Fruit fly (Drosophila melanogaster) whole organism, pupa: ENCODE results near the gene Mgat4a.

Experiments used
- CG15710 ChIP-seq: fragments of 200-800 bp; sonication (Bioruptor generic); optimal IDR thresholded peaks from 2 replicates; lab custom pipeline; 2018; ENCODE audit warnings: missing biosample characterization, mild to moderate bottlenecking, missing genetic modification characterization, moderate library complexity
- CG17806 ChIP-seq: fragments of 200-800 bp; sonication (Bioruptor generic); optimal IDR thresholded peaks from 2 replicates; lab custom pipeline; 2018; ENCODE audit warnings: missing biosample characterization, mild to moderate bottlenecking, missing genetic modification characterization, moderate library complexity
- CG4496 ChIP-seq: fragments of 200-800 bp; sonication (Bioruptor generic); IDR thresholded peaks from 3 replicates; pipeline ENCODE4 v1.3.6; 2022; ENCODE audit warnings: missing biosample characterization, missing genetic modification characterization
- D1 ChIP-seq: fragments of 200-800 bp; sonication (Bioruptor generic); optimal IDR thresholded peaks from 2 replicates; lab custom pipeline; 2018; ENCODE audit warnings: missing biosample characterization, mild to moderate bottlenecking, missing genetic modification characterization, moderate library complexity
- EcR ChIP-seq: fragments of 200-800 bp; sonication (Bioruptor generic); optimal IDR thresholded peaks from 3 replicates; lab custom pipeline; 2019; ENCODE audit warnings: missing biosample characterization, missing genetic modification characterization, mild to moderate bottlenecking, moderate library complexity, missing genetic modification reagents
- rn ChIP-seq: fragments of 200-800 bp; sonication (Bioruptor generic); IDR thresholded peaks from 2 replicates; pipeline ENCODE4 v1.3.6; 2022; ENCODE audit warnings: missing biosample characterization, missing genetic modification characterization

DNA sequence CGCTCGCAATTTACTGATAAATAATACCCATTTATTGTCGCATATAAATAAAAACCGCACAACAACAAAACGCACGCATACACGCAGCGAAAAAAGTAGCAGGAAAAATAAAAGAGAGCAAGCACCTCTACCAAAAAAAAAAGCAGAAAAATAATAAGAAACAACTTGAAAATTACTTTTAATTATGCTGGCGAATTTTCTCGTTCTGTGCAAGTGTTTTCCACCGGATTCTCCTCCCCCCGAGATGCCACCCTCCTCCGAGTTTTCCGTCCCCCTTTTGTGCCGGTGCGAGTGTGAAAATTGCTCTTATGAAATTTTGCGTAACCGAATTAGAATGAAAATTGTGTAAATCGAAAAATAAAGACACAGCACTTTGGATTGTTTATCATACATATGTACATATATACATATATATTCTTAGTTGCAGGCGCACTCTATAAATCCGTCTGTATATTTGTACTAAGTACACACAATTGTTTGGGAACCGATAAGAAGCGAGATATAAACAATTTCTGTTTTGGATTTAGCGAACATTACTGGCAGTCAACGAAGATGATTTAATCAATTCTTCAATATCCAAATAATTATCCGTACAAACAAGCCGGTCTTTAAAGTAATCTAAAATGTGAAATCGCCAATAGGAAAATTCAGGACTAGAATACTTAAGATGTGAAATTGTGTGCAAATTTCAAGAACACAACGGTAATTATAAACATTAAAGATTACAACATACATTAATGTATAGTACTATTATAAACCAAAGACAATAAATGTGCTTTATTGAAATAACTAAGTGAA is 29.2 kb downstream of the Mgat4a start:
- TF ChIP-seq CG4496 (GFP tag; lab: Robert Waterston, UW) (peak; percentile 63; the same call in 1 of the 3 replicates), D1 (tag; lab: Kevin White, UChicago) (no peak), CG17806 (tag; lab: Kevin White, UChicago) (no peak), rn (peak; percentile 36; the same call in 1 of the 2 replicates), EcR (GFP tag; lab: Kevin White, UChicago) (no peak), CG15710 (no peak)
